Fruit fly (Drosophila melanogaster): ENCODE results near the gene CG34028.

- peak; percentile 79 for TF ChIP-seq h (GFP tag; optimal IDR thresholded peaks at IDR 0.05)
- TF ChIP-seq usp (GFP tag; optimal IDR thresholded peaks at IDR 0.05): no peak
- TF ChIP-seq sage (GFP tag; optimal IDR thresholded peaks at IDR 0.05): no peak
- TF ChIP-seq CG9705 (GFP tag; optimal IDR thresholded peaks at IDR 0.05): peak; percentile 94
- TF ChIP-seq rgr (GFP tag; optimal IDR thresholded peaks at IDR 0.05): peak; percentile 90
- TF ChIP-seq brk (GFP tag; optimal IDR thresholded peaks at IDR 0.05): no peak
- TF ChIP-seq CrebA (GFP tag; optimal IDR thresholded peaks at IDR 0.05; ENCODE audit: borderline replicate concordance): no peak
- peak in 1 of 2 experiments; percentile 62 for TF ChIP-seq foxo (GFP tag; optimal IDR thresholded peaks at IDR 0.05)
- peak; percentile 69 for TF ChIP-seq fru (GFP tag; optimal IDR thresholded peaks at IDR 0.05)
- TF ChIP-seq lola (GFP tag; optimal IDR thresholded peaks at IDR 0.05): no peak
Measured at dm6 chrX:9554346-9554808, 43.1 kb downstream of the CG34028 start, which contains the start of gene RpS28b.

Data from whole organism, wandering third instar larva.